Worm (Caenorhabditis elegans) whole organism, L3 larva: Measurements from ENCODE around the gene acs-20.

Experiments
- lin-15B ChIP-seq: fragments of 150-350 bp; optimal IDR thresholded peaks from 2 replicates; lab custom pipeline; 2014; ENCODE audit warnings: missing biosample characterization, missing genetic modification characterization
- unc-62 ChIP-seq: fragments of 150-350 bp; sonication (generic microtip); optimal IDR thresholded peaks from 4 replicates; lab custom pipeline; 2014; ENCODE audit warnings: missing biosample characterization, missing genetic modification reagents, missing genetic modification characterization

DNA sequence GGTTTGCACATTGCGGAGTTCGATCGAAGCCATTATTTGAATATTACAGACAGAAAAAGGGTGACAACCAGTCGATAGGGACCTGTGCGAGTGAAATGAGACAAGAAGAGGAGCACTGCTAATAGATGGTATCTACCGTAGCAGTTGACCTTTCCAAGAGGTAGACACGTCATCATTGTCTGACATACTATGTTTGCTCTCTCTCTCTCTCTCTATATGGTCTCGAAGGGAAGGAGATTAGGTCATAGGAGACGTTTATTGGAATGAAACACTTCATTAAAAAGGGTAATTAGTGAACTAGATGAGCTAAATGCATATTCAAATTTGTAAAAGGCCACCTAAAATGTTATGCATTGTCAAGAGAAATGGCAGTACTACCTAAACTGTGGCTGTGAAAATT lies 22.5 kb downstream of the acs-20 start, which contains the start of gene atz-1:
- no peak for TF ChIP-seq lin-15B (tag; lab: Kevin White, UChicago)
- TF ChIP-seq unc-62 = no peak
